Fruit fly (Drosophila melanogaster) whole organism, embryonic: ENCODE data around the gene CG18557.

Experiments
- BtbVII ChIP-seq: fragments of 200-800 bp; sonication (Bioruptor generic); optimal IDR thresholded peaks from 3 replicates; lab custom pipeline; 2017; ENCODE audit warnings: missing biosample characterization, mild to moderate bottlenecking, missing genetic modification characterization
- CG10959 ChIP-seq: fragments of 200-800 bp; sonication (Bioruptor generic); IDR thresholded peaks from 2 replicates; pipeline ENCODE4 v1.3.6; 2022; ENCODE audit warnings: missing biosample characterization, missing genetic modification characterization
- CG11695 ChIP-seq: fragments of 200-800 bp; sonication (Bioruptor generic); IDR thresholded peaks from 3 replicates; pipeline ENCODE4 v1.3.6; 2022; ENCODE audit warnings: missing biosample characterization, missing genetic modification characterization
- CG12104 ChIP-seq: fragments of 200-800 bp; sonication (Bioruptor generic); optimal IDR thresholded peaks from 3 replicates; lab custom pipeline; 2016; ENCODE audit warnings: missing biosample characterization, missing genetic modification characterization
- CG12391 ChIP-seq: fragments of 200-800 bp; sonication (Bioruptor generic); optimal IDR thresholded peaks from 3 replicates; lab custom pipeline; 2018; ENCODE audit warnings: missing biosample characterization, mild to moderate bottlenecking, missing genetic modification characterization, moderate library complexity
- CG3163 ChIP-seq: fragments of 200-800 bp; sonication (Bioruptor generic); optimal IDR thresholded peaks from 3 replicates; lab custom pipeline; 2016; ENCODE audit warnings: missing biosample characterization, missing genetic modification characterization
- CG3838 ChIP-seq: fragments of 200-800 bp; sonication (Bioruptor generic); optimal IDR thresholded peaks from 3 replicates; lab custom pipeline; 2016; ENCODE audit warnings: missing biosample characterization, missing genetic modification characterization
- CG4282 ChIP-seq: fragments of 200-800 bp; sonication (Bioruptor generic); optimal IDR thresholded peaks from 2 replicates; lab custom pipeline; 2016; ENCODE audit warnings: missing biosample characterization, missing genetic modification characterization
- CG4360 ChIP-seq: fragments of 200-800 bp; sonication (Bioruptor generic); IDR thresholded peaks from 2 replicates; pipeline ENCODE4 v1.3.6; 2022; ENCODE audit warnings: missing biosample characterization, missing genetic modification characterization
- CG5180 ChIP-seq: fragments of 200-800 bp; sonication (Bioruptor generic); optimal IDR thresholded peaks from 3 replicates; lab custom pipeline; 2017; ENCODE audit warnings: missing biosample characterization, missing genetic modification characterization, mild to moderate bottlenecking, moderate library complexity, missing genetic modification reagents
- CG6654 ChIP-seq: fragments of 200-800 bp; sonication (Bioruptor generic); optimal IDR thresholded peaks from 2 replicates; lab custom pipeline; 2017; ENCODE audit warnings: missing biosample characterization, mild to moderate bottlenecking, missing genetic modification characterization
- CG7745 ChIP-seq: fragments of 200-800 bp; sonication (Bioruptor generic); optimal IDR thresholded peaks from 2 replicates; lab custom pipeline; 2018; ENCODE audit warnings: missing biosample characterization, mild to moderate bottlenecking, missing genetic modification characterization, moderate library complexity
- Chrac-16 ChIP-seq: fragments of 200-800 bp; sonication (Bioruptor generic); optimal IDR thresholded peaks from 3 replicates; lab custom pipeline; 2016; ENCODE audit warnings: missing biosample characterization, missing genetic modification characterization
- D ChIP-seq, 2 experiments: fragments of 200-800 bp in 1 of 2; fragments of >200 bp in 1 of 2; sonication (Bioruptor generic) in 1 of 2; optimal IDR thresholded peaks; 2 replicates in 1 of 2; 3 replicates in 1 of 2; lab custom pipeline; 2017; ENCODE audit warnings: mild to moderate bottlenecking in 1 of 2, missing biosample characterization in 1 of 2, missing genetic modification characterization in 1 of 2, missing genetic modification reagents in 1 of 2
- Dll ChIP-seq: fragments of 200-800 bp; sonication (Bioruptor generic); IDR thresholded peaks from 4 replicates; pipeline ENCODE4 v1.3.6; 2022; ENCODE audit warnings: missing biosample characterization, missing genetic modification characterization; ENCODE audit not compliant: partially characterized antibody
- Doc3 ChIP-seq: fragments of 200-800 bp; sonication (Bioruptor generic); IDR thresholded peaks from 3 replicates; pipeline ENCODE4 v1.3.6; 2022; ENCODE audit warnings: missing biosample characterization, missing genetic modification characterization; ENCODE audit not compliant: partially characterized antibody
- HLH4C ChIP-seq: fragments of 200-800 bp; sonication (Bioruptor generic); IDR thresholded peaks from 3 replicates; pipeline ENCODE4 v1.3.6; 2022; ENCODE audit warnings: missing biosample characterization, missing genetic modification characterization; ENCODE audit not compliant: partially characterized antibody
- HmgZ ChIP-seq: fragments of 200-800 bp; sonication (Bioruptor generic); optimal IDR thresholded peaks from 2 replicates; lab custom pipeline; 2018; ENCODE audit warnings: missing biosample characterization, mild to moderate bottlenecking, missing genetic modification characterization
- MBD-R2 ChIP-seq: fragments of 200-800 bp; sonication (Bioruptor generic); IDR thresholded peaks from 2 replicates; pipeline ENCODE4 v1.3.6; 2022; ENCODE audit warnings: missing biosample characterization, missing genetic modification characterization
- Trl ChIP-seq, 3 experiments: fragments of >200 bp in 2 of 3; fragments of 200-800 bp in 1 of 3; sonication (Bioruptor generic) in 1 of 3; optimal IDR thresholded peaks; 2 replicates in 1 of 3; 3 replicates in 2 of 3; lab custom pipeline; 2016 to 2017; ENCODE audit warnings: missing biosample characterization in 1 of 3, missing genetic modification characterization in 1 of 3
- abd-A ChIP-seq: fragments of 200-800 bp; sonication (Bioruptor generic); optimal IDR thresholded peaks from 3 replicates; lab custom pipeline; 2019; ENCODE audit warnings: missing biosample characterization, mild to moderate bottlenecking, missing genetic modification characterization, moderate library complexity
- cg ChIP-seq: fragments of 200-800 bp; sonication (Bioruptor generic); optimal IDR thresholded peaks from 3 replicates; lab custom pipeline; 2019; ENCODE audit warnings: missing biosample characterization, mild to moderate bottlenecking, missing genetic modification characterization, moderate library complexity
- dm ChIP-seq: fragments of 200-800 bp; sonication (Bioruptor generic); optimal IDR thresholded peaks from 3 replicates; lab custom pipeline; 2016; ENCODE audit warnings: missing biosample characterization, missing genetic modification characterization
- ewg ChIP-seq: fragments of 200-800 bp; sonication (Bioruptor generic); optimal IDR thresholded peaks from 3 replicates; lab custom pipeline; 2017; ENCODE audit warnings: mild to moderate bottlenecking, missing biosample characterization, missing genetic modification reagents, missing genetic modification characterization
- gro ChIP-seq: fragments of 200-800 bp; sonication (Bioruptor generic); optimal IDR thresholded peaks from 2 replicates; lab custom pipeline; 2016; ENCODE audit warnings: missing biosample characterization, missing genetic modification characterization
- gt ChIP-seq: fragments of 200-800 bp; sonication (Bioruptor generic); IDR thresholded peaks from 2 replicates; pipeline ENCODE4 v1.3.6; 2022; ENCODE audit warnings: missing biosample characterization, missing genetic modification characterization
- hkb ChIP-seq, 2 experiments: fragments of 200-800 bp in 1 of 2; fragments of >200 bp in 1 of 2; sonication (Bioruptor generic) in 1 of 2; IDR thresholded peaks in 1 of 2; optimal IDR thresholded peaks in 1 of 2; 2 replicates each; pipeline versions ENCODE4 v1.3.6 to Lab custom; 2017 to 2022; ENCODE audit warnings: missing biosample characterization in 1 of 2, missing genetic modification characterization in 1 of 2
- insv ChIP-seq, 2 experiments: fragments of 200-800 bp; sonication (Bioruptor generic); optimal IDR thresholded peaks; 3 replicates each; lab custom pipeline; 2016 to 2018; ENCODE audit warnings: missing biosample characterization in 2 of 2, missing genetic modification characterization in 2 of 2
- ken ChIP-seq: fragments of 200-800 bp; sonication (Bioruptor generic); IDR thresholded peaks from 3 replicates; pipeline ENCODE4 v1.3.6; 2022; ENCODE audit warnings: missing biosample characterization, missing genetic modification characterization
- knrl ChIP-seq: fragments of 200-800 bp; sonication (Bioruptor generic); IDR thresholded peaks from 3 replicates; pipeline ENCODE4 v1.3.6; 2022; ENCODE audit warnings: missing biosample characterization, missing genetic modification characterization; ENCODE audit not compliant: partially characterized antibody
- lbe ChIP-seq: fragments of 200-800 bp; sonication (Bioruptor generic); optimal IDR thresholded peaks from 2 replicates; lab custom pipeline; 2016; ENCODE audit warnings: missing biosample characterization, mild to moderate bottlenecking, missing genetic modification characterization
- nerfin-1 ChIP-seq: fragments of 200-800 bp; sonication (Bioruptor generic); optimal IDR thresholded peaks from 3 replicates; lab custom pipeline; 2019; ENCODE audit warnings: missing biosample characterization, mild to moderate bottlenecking, missing genetic modification characterization, moderate library complexity
- nom ChIP-seq: fragments of 200-800 bp; sonication (Bioruptor generic); optimal IDR thresholded peaks from 2 replicates; lab custom pipeline; 2017; ENCODE audit warnings: missing biosample characterization, missing genetic modification characterization, mild to moderate bottlenecking, moderate library complexity, missing genetic modification reagents
- pros ChIP-seq: fragments of 200-800 bp; sonication (Bioruptor generic); optimal IDR thresholded peaks from 3 replicates; lab custom pipeline; 2019; ENCODE audit warnings: missing biosample characterization, mild to moderate bottlenecking, missing genetic modification characterization, moderate library complexity
- salm ChIP-seq: fragments of 200-800 bp; sonication (Bioruptor generic); optimal IDR thresholded peaks from 2 replicates; lab custom pipeline; 2018; ENCODE audit warnings: missing biosample characterization, mild to moderate bottlenecking, missing genetic modification characterization
- sd ChIP-seq: fragments of 200-800 bp; sonication (Bioruptor generic); optimal IDR thresholded peaks from 3 replicates; lab custom pipeline; 2018; ENCODE audit warnings: missing biosample characterization, mild to moderate bottlenecking, missing genetic modification characterization, moderate library complexity
- sim ChIP-seq: fragments of 200-800 bp; sonication (Bioruptor generic); IDR thresholded peaks from 2 replicates; pipeline ENCODE4 v1.3.6; 2022; ENCODE audit warnings: missing biosample characterization, missing genetic modification characterization
- sqz ChIP-seq: fragments of 200-800 bp; sonication (Bioruptor generic); optimal IDR thresholded peaks from 3 replicates; lab custom pipeline; 2018; ENCODE audit warnings: missing biosample characterization, mild to moderate bottlenecking, missing genetic modification characterization
- ssp ChIP-seq: fragments of 200-800 bp; sonication (Bioruptor generic); IDR thresholded peaks from 2 replicates; pipeline ENCODE4 v1.3.6; 2022; ENCODE audit warnings: missing biosample characterization, missing genetic modification characterization
- unpg ChIP-seq: fragments of 200-800 bp; sonication (Bioruptor generic); optimal IDR thresholded peaks from 3 replicates; lab custom pipeline; 2018; ENCODE audit warnings: missing biosample characterization, mild to moderate bottlenecking, missing genetic modification characterization, moderate library complexity
- yki ChIP-seq: fragments of >200 bp; optimal IDR thresholded peaks from 3 replicates; lab custom pipeline; 2018

CG18557 gene

DNA sequence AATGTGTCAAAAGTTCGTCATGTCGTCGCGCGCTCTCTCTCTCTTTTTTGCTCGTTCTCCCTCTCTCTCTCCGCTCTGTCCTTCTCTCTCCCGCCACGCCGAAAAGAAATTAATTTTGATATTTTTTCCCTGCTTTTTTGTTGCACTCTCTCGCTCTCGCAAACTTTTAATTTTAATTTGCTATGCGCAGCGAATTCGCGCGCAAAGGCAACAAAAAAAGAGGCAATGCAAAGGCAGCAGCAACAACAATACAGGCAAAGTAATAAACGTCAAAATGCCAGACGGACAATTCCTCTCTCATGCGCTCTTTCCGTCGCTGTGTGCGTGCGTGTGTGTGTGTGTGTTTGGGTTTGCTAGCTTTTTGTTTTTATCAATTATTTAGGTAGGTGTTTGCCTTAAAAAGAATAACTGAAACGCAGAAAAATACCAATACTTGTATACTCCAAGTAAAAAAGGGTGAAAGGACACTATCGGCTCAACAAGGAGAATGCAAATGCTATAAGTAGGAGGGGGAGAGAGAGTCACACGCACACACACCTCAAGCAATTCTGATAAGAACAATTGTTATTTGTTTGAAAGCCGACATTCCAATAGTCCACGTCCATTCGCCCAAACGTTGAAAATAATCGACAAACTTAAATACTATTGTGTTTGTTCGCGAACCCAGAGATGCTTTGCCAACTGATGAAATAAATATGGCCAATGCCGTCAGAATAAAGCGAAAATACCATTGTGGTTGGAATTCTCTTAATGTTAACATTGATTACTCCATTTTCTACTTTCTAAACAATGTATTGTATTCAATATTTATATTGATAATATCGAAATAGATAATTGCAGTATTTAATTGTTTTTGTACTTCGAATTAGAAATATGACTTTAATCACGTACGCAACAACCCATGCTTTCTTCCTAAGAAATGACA lies 41.3 kb upstream of the CG18557 start (continued):
- TF ChIP-seq CG3838 (GFP tag; lab: Kevin White, UChicago): no peak
- TF ChIP-seq hkb (optimal IDR thresholded peaks at IDR 0.05; lab: Kevin White, UChicago): no peak
- TF ChIP-seq hkb (GFP tag; IDR thresholded peaks at IDR 0.05; lab: Robert Waterston, UW): 0 out of 2 replicates have a peak, but pooled peaks have one; percentile 34
- peak; percentile 90 for TF ChIP-seq CG5180 (GFP tag; lab: Kevin White, UChicago)
- peak; percentile 77 for TF ChIP-seq abd-A (tag; lab: Kevin White, UChicago)
- TF ChIP-seq dm: no peak
- peak; percentile 41 to 93 for TF ChIP-seq insv (GFP tag; optimal IDR thresholded peaks at IDR 0.05; lab: Kevin White, UChicago)
- peak; percentile 31 for TF ChIP-seq yki (lab: Kevin White, UChicago)
- no peak for TF ChIP-seq gt
- TF ChIP-seq CG7745: peak; percentile 99
- no peak for TF ChIP-seq pros
- TF ChIP-seq HLH4C (GFP tag; lab: Robert Waterston, UW): no peak
- peak; percentile 72 for TF ChIP-seq sd
- TF ChIP-seq CG3163 (GFP tag; lab: Kevin White, UChicago): peak; percentile 25
- TF ChIP-seq D (optimal IDR thresholded peaks at IDR 0.05; lab: Kevin White, UChicago): no peak
- no peak for TF ChIP-seq D (GFP tag; optimal IDR thresholded peaks at IDR 0.05; lab: Kevin White, UChicago)
- TF ChIP-seq cg (GFP tag; lab: Kevin White, UChicago): peak; percentile 68
- no peak for TF ChIP-seq CG10959
- TF ChIP-seq CG4360 (GFP tag; lab: Robert Waterston, UW): peak; percentile 65
- TF ChIP-seq CG11695 (GFP tag; lab: Robert Waterston, UW): no peak
- peak; percentile 14 for TF ChIP-seq HmgZ
- peak; percentile 94 to 99 for TF ChIP-seq Trl (optimal IDR thresholded peaks at IDR 0.05; lab: Kevin White, UChicago)
- peak; percentile 48 for TF ChIP-seq Trl (GFP tag; optimal IDR thresholded peaks at IDR 0.05; lab: Kevin White, UChicago)
- no peak for TF ChIP-seq ken (GFP tag; lab: Robert Waterston, UW)
- peak; percentile 32 for TF ChIP-seq sqz
- no peak for TF ChIP-seq Chrac-16 (GFP tag; lab: Kevin White, UChicago)
- no peak for TF ChIP-seq MBD-R2 (GFP tag; lab: Robert Waterston, UW)
- no peak for TF ChIP-seq salm (tag; lab: Kevin White, UChicago)
- TF ChIP-seq BtbVII: no peak
- TF ChIP-seq nom (GFP tag; lab: Kevin White, UChicago): peak; percentile 83
- peak; percentile 48 for TF ChIP-seq ewg (GFP tag; lab: Kevin White, UChicago)
- no peak for TF ChIP-seq unpg (GFP tag; lab: Kevin White, UChicago)
- no peak for TF ChIP-seq CG4282
- peak; percentile 13 for TF ChIP-seq gro (GFP tag; lab: Kevin White, UChicago)
- no peak for TF ChIP-seq ssp (GFP tag; lab: Robert Waterston, UW)
- 0 out of 3 replicates have a peak, but pooled peaks have one; percentile 15 for TF ChIP-seq Doc3 (GFP tag; lab: Robert Waterston, UW)
- TF ChIP-seq lbe: peak; percentile 1
- peak; percentile 77 for TF ChIP-seq nerfin-1 (tag; lab: Kevin White, UChicago)
- TF ChIP-seq knrl (GFP tag; lab: Robert Waterston, UW): no peak
- TF ChIP-seq Dll (GFP tag; lab: Robert Waterston, UW): peak; percentile 38; the same call in 1 of the 4 replicates
- no peak for TF ChIP-seq CG12391
- TF ChIP-seq CG6654 (GFP tag; lab: Kevin White, UChicago): no peak
- no peak for TF ChIP-seq CG12104 (GFP tag; lab: Kevin White, UChicago)
- 0 out of 2 replicates have a peak, but pooled peaks have one; percentile 37 for TF ChIP-seq sim
